Worm (Caenorhabditis elegans) whole organism, L4/young adult: ENCODE data around the gene fzr-1.

Experiments used
- W03F9.2 ChIP-seq: fragments of 150-350 bp; optimal IDR thresholded peaks from 2 replicates; lab custom pipeline; 2014; ENCODE audit warnings: missing biosample characterization, missing genetic modification characterization
- dao-5 ChIP-seq: sonication (generic microtip); optimal IDR thresholded peaks from 2 replicates; lab custom pipeline; 2016; ENCODE audit warnings: missing genotype, missing genetic modification characterization, moderate library complexity, missing compliant biosample characterization
- him-1 ChIP-seq: sonication (generic microtip); optimal IDR thresholded peaks from 2 replicates; lab custom pipeline; 2016; ENCODE audit warnings: missing genotype, missing genetic modification reagents, missing genetic modification characterization, missing compliant biosample characterization

ce11 chrII:9680493-9680892 is 36.2 kb upstream of the fzr-1 start, which contains the start of gene ZK1320.13:
- TF ChIP-seq him-1 (tag; lab: Kevin White, UChicago) (no peak), dao-5 (tag; lab: Kevin White, UChicago) (no peak), W03F9.2 (tag; lab: Kevin White, UChicago) (no peak)
